Worm (Caenorhabditis elegans): ENCODE data around the gene F14F8.8.
A peak's percentile ranks its signal among the peaks of the same experiment; 100 is the strongest.

F14F8.8 gene

DNA sequence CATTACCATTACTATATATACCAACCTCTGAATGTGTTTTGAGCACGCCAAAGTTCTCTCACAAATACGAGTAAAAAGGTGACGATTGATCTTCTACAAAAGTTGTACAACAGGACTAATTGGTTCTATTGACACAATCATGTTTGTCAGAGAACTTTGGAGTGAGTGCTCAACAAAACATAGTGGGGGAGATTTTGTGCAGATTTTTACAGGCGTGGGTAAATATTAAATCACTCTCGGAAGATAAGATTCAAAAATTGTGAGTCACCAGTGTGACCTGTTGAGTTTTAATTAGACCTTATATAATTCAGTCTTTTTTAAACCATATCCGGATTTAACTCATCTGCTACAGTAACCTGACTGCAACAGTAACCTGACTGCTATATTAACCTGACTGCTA lies at the start of gene F14F8.8:
Gene F14F8.8 (minus strand): TSS at position 101 of the 400 bp plus-strand sequence.
- no peak for TF ChIP-seq hlh-15 (tag; optimal IDR thresholded peaks at IDR 0.05)
- TF ChIP-seq hlh-13 (GFP tag; optimal IDR thresholded peaks at IDR 0.05): no peak
- TF ChIP-seq che-1 (tag; optimal IDR thresholded peaks at IDR 0.05): no peak
- no peak for TF ChIP-seq ceh-19 (GFP tag; optimal IDR thresholded peaks at IDR 0.05)
- no peak for TF ChIP-seq ceh-9 (tag; optimal IDR thresholded peaks at IDR 0.05)
- TF ChIP-seq dve-1 (tag; optimal IDR thresholded peaks at IDR 0.05): no peak
- no peak for TF ChIP-seq ref-2 (tag; optimal IDR thresholded peaks at IDR 0.05)
- TF ChIP-seq elt-2 (tag; optimal IDR thresholded peaks at IDR 0.05): no peak

ce11 chrV:16716574-16716973 lies 44.5 kb upstream of the F14F8.8 start, which contains the start of gene srh-137:
srh-137 (minus strand) TSS chrV:16716674.
- no peak for TF ChIP-seq K02D7.2 (tag; optimal IDR thresholded peaks at IDR 0.05)

- TF ChIP-seq ceh-24 (tag; optimal IDR thresholded peaks at IDR 0.05): no peak
- TF ChIP-seq ceh-34 (tag; optimal IDR thresholded peaks at IDR 0.05): no peak
- no peak for TF ChIP-seq ceh-14 (tag; optimal IDR thresholded peaks at IDR 0.05)
- no peak for TF ChIP-seq nhr-232 (tag; optimal IDR thresholded peaks at IDR 0.05)
- TF ChIP-seq hlh-8 (tag; optimal IDR thresholded peaks at IDR 0.05): no peak
- TF ChIP-seq ref-2 (tag; optimal IDR thresholded peaks at IDR 0.05): no peak
- no peak for TF ChIP-seq gmeb-2 (tag; optimal IDR thresholded peaks at IDR 0.05)
- no peak for TF ChIP-seq ceh-30 (tag; optimal IDR thresholded peaks at IDR 0.05)
- TF ChIP-seq sox-4 (tag; optimal IDR thresholded peaks at IDR 0.05): no peak
- TF ChIP-seq dmd-4 (tag; optimal IDR thresholded peaks at IDR 0.05; ENCODE audit: borderline replicate concordance): no peak
- TF ChIP-seq hlh-13 (GFP tag; optimal IDR thresholded peaks at IDR 0.05): no peak
Observed at ce11 chrV:16713797-16714196, 41.7 kb upstream of the F14F8.8 start.

- TF ChIP-seq ceh-30 (tag; optimal IDR thresholded peaks at IDR 0.05) (no peak), sdc-2 (tag; optimal IDR thresholded peaks at IDR 0.05) (no peak), gmeb-2 (tag; optimal IDR thresholded peaks at IDR 0.05) (no peak), pha-4 (tag; optimal IDR thresholded peaks at IDR 0.05) (no peak), ztf-16 (tag; optimal IDR thresholded peaks at IDR 0.05) (no peak), ceh-18 (tag; optimal IDR thresholded peaks at IDR 0.05) (no peak), Y22D7AL.16 (tag; optimal IDR thresholded peaks at IDR 0.05) (no peak), ref-2 (tag; optimal IDR thresholded peaks at IDR 0.05) (no peak), C08G9.2 (tag; optimal IDR thresholded peaks at IDR 0.05) (no peak), che-1 (tag; optimal IDR thresholded peaks at IDR 0.05) (no peak), F13H6.1 (tag; optimal IDR thresholded peaks at IDR 0.05) (no peak), madf-2 (tag; optimal IDR thresholded peaks at IDR 0.05) (no peak), nhr-232 (tag; optimal IDR thresholded peaks at IDR 0.05) (no peak), unc-3 (GFP tag; conservative IDR thresholded peaks at IDR 0.05) (no peak), unc-3 (tag; optimal IDR thresholded peaks at IDR 0.05) (no peak), C38D4.7 (GFP tag; optimal IDR thresholded peaks at IDR 0.05) (no peak), hlh-8 (tag; optimal IDR thresholded peaks at IDR 0.05) (no peak), K09A11.1 (tag; optimal IDR thresholded peaks at IDR 0.05; ENCODE audit: insufficient read depth) (no peak), pag-3 (tag; optimal IDR thresholded peaks at IDR 0.05; ENCODE audit: borderline replicate concordance) (no peak), ceh-19 (GFP tag; optimal IDR thresholded peaks at IDR 0.05) (no peak)
Observed at ce11 chrV:16706549-16706948, 34.5 kb upstream of the F14F8.8 start, which contains the start of gene clec-9. clec-9 (minus strand) TSS chrV:16706649.

- TF ChIP-seq ceh-31 (tag; optimal IDR thresholded peaks at IDR 0.05) (no peak), lin-11 (tag; optimal IDR thresholded peaks at IDR 0.05) (peak; percentile 42), elt-2 (tag; optimal IDR thresholded peaks at IDR 0.05) (no peak), ama-1 (optimal IDR thresholded peaks at IDR 0.05) (no peak), pros-1 (tag; optimal IDR thresholded peaks at IDR 0.05) (no peak), fkh-6 (tag; optimal IDR thresholded peaks at IDR 0.05) (no peak), C38D4.7 (GFP tag; optimal IDR thresholded peaks at IDR 0.05) (peak; percentile 36), npax-4 (tag; optimal IDR thresholded peaks at IDR 0.05) (no peak), pha-4 (tag; optimal IDR thresholded peaks at IDR 0.05) (no peak), eyg-1 (tag; optimal IDR thresholded peaks at IDR 0.05) (no peak), C08G9.2 (tag; optimal IDR thresholded peaks at IDR 0.05) (no peak), Y22D7AL.16 (tag; optimal IDR thresholded peaks at IDR 0.05) (no peak), ceh-19 (GFP tag; optimal IDR thresholded peaks at IDR 0.05) (peak; percentile 41), tbx-2 (tag; optimal IDR thresholded peaks at IDR 0.05) (no peak), ceh-48 (tag; optimal IDR thresholded peaks at IDR 0.05) (no peak), K02D7.2 (tag; optimal IDR thresholded peaks at IDR 0.05) (peak; percentile 32), dve-1 (tag; optimal IDR thresholded peaks at IDR 0.05) (no peak), hlh-15 (tag; optimal IDR thresholded peaks at IDR 0.05) (no peak), ceh-22 (tag; optimal IDR thresholded peaks at IDR 0.05) (no peak), fkh-10 (GFP tag; optimal IDR thresholded peaks at IDR 0.05) (no peak), K09A11.1 (tag; optimal IDR thresholded peaks at IDR 0.05; ENCODE audit: insufficient read depth) (no peak), pha-2 (tag; optimal IDR thresholded peaks at IDR 0.05) (peak; percentile 57), ceh-18 (tag; optimal IDR thresholded peaks at IDR 0.05) (no peak), ceh-34 (tag; optimal IDR thresholded peaks at IDR 0.05) (no peak), ets-4 (tag; optimal IDR thresholded peaks at IDR 0.05) (no peak)
Observed at ce11 chrV:16699752-16700259, 27.7 kb upstream of the F14F8.8 start, which contains the start of gene Y70C5C.1. Y70C5C.1 (plus strand) TSS chrV:16700209.
